Worm (Caenorhabditis elegans): Measurements from ENCODE around the gene ZC262.4.
A peak's percentile ranks its signal among the peaks of the same experiment; 100 is the strongest.

Gene ZC262.4

DNA sequence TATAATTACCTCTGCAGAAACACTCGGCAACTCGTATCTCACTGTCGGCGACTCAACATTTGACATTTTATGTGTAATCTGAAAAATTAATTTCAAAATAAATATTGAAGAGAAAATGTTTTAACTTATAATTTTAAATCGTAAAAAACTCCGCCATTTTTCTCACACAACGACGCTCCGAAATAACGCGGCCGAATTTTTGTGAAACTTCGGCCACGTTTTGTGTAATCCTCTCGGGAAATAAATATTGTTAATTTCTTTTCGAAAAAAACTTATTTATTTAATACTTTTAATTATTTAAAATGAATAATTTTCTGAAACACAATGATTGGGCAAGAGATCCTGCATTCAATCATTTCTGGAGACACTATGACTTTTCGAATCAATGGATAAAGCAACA, 27.0 kb downstream of the ZC262.4 start, which contains the start of the genes F10E9.7 and F10E9.5:
F10E9.7 (minus strand) TSS at position 86 of the 400 bp plus-strand sequence.
F10E9.5 (plus strand) TSS at position 237 of the 400 bp plus-strand sequence.
- TF ChIP-seq nhr-237 (tag; optimal IDR thresholded peaks at IDR 0.05) = no peak
- TF ChIP-seq nhr-77 (tag; optimal IDR thresholded peaks at IDR 0.05) = peak; percentile 43
- TF ChIP-seq sem-4 (tag; optimal IDR thresholded peaks at IDR 0.05) = peak; percentile 95
- no peak for TF ChIP-seq ztf-1 (GFP tag; conservative IDR thresholded peaks at IDR 0.05)
- TF ChIP-seq elt-1 (tag; optimal IDR thresholded peaks at IDR 0.05) = no peak
- peak; percentile 89 for TF ChIP-seq F13H6.1 (tag; optimal IDR thresholded peaks at IDR 0.05)
- no peak for TF ChIP-seq peb-1 (tag; optimal IDR thresholded peaks at IDR 0.05)
- TF ChIP-seq sma-9 (GFP tag; optimal IDR thresholded peaks at IDR 0.05) = peak; percentile 96
- no peak for TF ChIP-seq sma-9 (tag; optimal IDR thresholded peaks at IDR 0.05)
- peak; percentile 92 for TF ChIP-seq gmeb-1 (tag; optimal IDR thresholded peaks at IDR 0.05)
- TF ChIP-seq ceh-82 (tag; optimal IDR thresholded peaks at IDR 0.05) = no peak
- no peak for TF ChIP-seq unc-39 (tag; optimal IDR thresholded peaks at IDR 0.05)
- TF ChIP-seq unc-55 (GFP tag; optimal IDR thresholded peaks at IDR 0.05) = peak; percentile 92
- TF ChIP-seq snpc-4 (tag; optimal IDR thresholded peaks at IDR 0.05) = peak; percentile 77
- no peak for TF ChIP-seq elt-3 (tag; optimal IDR thresholded peaks at IDR 0.05)
- TF ChIP-seq lin-11 (tag; optimal IDR thresholded peaks at IDR 0.05) = peak; percentile 46
- no peak for TF ChIP-seq ceh-16 (tag; optimal IDR thresholded peaks at IDR 0.05)
- TF ChIP-seq mdl-1 (tag; optimal IDR thresholded peaks at IDR 0.05) = no peak
- peak; percentile 94 for TF ChIP-seq C34F6.9 (tag; optimal IDR thresholded peaks at IDR 0.05)
- no peak for TF ChIP-seq lin-39 (tag; optimal IDR thresholded peaks at IDR 0.05)
- TF ChIP-seq sma-3 (GFP tag; optimal IDR thresholded peaks at IDR 0.05) = peak; percentile 96
- TF ChIP-seq nhr-12 (tag; optimal IDR thresholded peaks at IDR 0.05) = no peak
- TF ChIP-seq lsy-2 (tag; optimal IDR thresholded peaks at IDR 0.05) = peak; percentile 75 to 96
- peak; percentile 67 for TF ChIP-seq ztf-4 (tag; optimal IDR thresholded peaks at IDR 0.05)
- TF ChIP-seq lin-13 (GFP tag; optimal IDR thresholded peaks at IDR 0.05) = peak; percentile 84
- TF ChIP-seq mbf-1 (tag; optimal IDR thresholded peaks at IDR 0.05) = no peak
- TF ChIP-seq crh-2 (tag; optimal IDR thresholded peaks at IDR 0.05) = peak; percentile 95
- TF ChIP-seq ama-1 (optimal IDR thresholded peaks at IDR 0.05) = no peak
- TF ChIP-seq egl-27 (tag; optimal IDR thresholded peaks at IDR 0.05) = peak; percentile 72
- peak; percentile 56 for TF ChIP-seq blmp-1 (tag; optimal IDR thresholded peaks at IDR 0.05; ENCODE audit: insufficient read depth)
- TF ChIP-seq mab-5 (tag; optimal IDR thresholded peaks at IDR 0.05) = peak; percentile 27
- TF ChIP-seq R02D3.7 (tag; optimal IDR thresholded peaks at IDR 0.05) = no peak
- TF ChIP-seq nhr-6 (tag; optimal IDR thresholded peaks at IDR 0.05) = peak; percentile 77
- TF ChIP-seq fos-1 (tag; optimal IDR thresholded peaks at IDR 0.05) = peak; percentile 84
- TF ChIP-seq ztf-11 (tag; optimal IDR thresholded peaks at IDR 0.05) = no peak
- TF ChIP-seq nhr-10 (tag; optimal IDR thresholded peaks at IDR 0.05) = peak; percentile 40
- TF ChIP-seq ZK546.5 (tag; optimal IDR thresholded peaks at IDR 0.05) = no peak
- TF ChIP-seq nhr-25 (tag; optimal IDR thresholded peaks at IDR 0.05) = peak; percentile 83
- TF ChIP-seq zag-1 (tag; optimal IDR thresholded peaks at IDR 0.05) = no peak
- no peak for TF ChIP-seq nhr-11 (tag; optimal IDR thresholded peaks at IDR 0.05)
- TF ChIP-seq nhr-23 (tag; optimal IDR thresholded peaks at IDR 0.05) = no peak
- TF ChIP-seq nhr-21 (tag; optimal IDR thresholded peaks at IDR 0.05) = peak; percentile 74
- TF ChIP-seq dmd-4 (tag; optimal IDR thresholded peaks at IDR 0.05) = no peak
- no peak for TF ChIP-seq unc-62 (GFP tag; optimal IDR thresholded peaks at IDR 0.05)
- TF ChIP-seq aly-2 (tag; optimal IDR thresholded peaks at IDR 0.05) = no peak
- TF ChIP-seq skn-1 (tag; optimal IDR thresholded peaks at IDR 0.05) = peak; percentile 36
- TF ChIP-seq nhr-129 (tag; optimal IDR thresholded peaks at IDR 0.05) = peak; percentile 32
- no peak for TF ChIP-seq Y55F3AM.14 (GFP tag; optimal IDR thresholded peaks at IDR 0.05)
- no peak for TF ChIP-seq alr-1 (tag; optimal IDR thresholded peaks at IDR 0.05)

Data from whole organism, L2 larva.